Worm (Caenorhabditis elegans) whole organism, L4 larva: Measurements from ENCODE around the gene copz-1.

Experiments used
- ZK546.5 ChIP-seq, 2 experiments: sonication (generic microtip); optimal IDR thresholded peaks; 2 replicates each; lab custom pipeline; 2017; ENCODE audit warnings: missing biosample characterization in 2 of 2, missing genetic modification characterization in 2 of 2
- fos-1 ChIP-seq: fragments of 150-350 bp; optimal IDR thresholded peaks from 2 replicates; lab custom pipeline; 2014; ENCODE audit warnings: missing biosample characterization, missing genetic modification characterization
- lin-15B ChIP-seq: fragments of 150-350 bp; sonication (generic microtip); optimal IDR thresholded peaks from 3 replicates; lab custom pipeline; 2014; ENCODE audit warnings: missing biosample characterization, missing genetic modification characterization
- nhr-237 ChIP-seq: sonication (generic microtip); optimal IDR thresholded peaks from 2 replicates; lab custom pipeline; 2017; ENCODE audit warnings: missing biosample characterization, missing genetic modification characterization
- nhr-76 ChIP-seq: fragments of 150-350 bp; optimal IDR thresholded peaks from 2 replicates; lab custom pipeline; 2014; ENCODE audit warnings: missing biosample characterization, missing genetic modification characterization
- snpc-4 ChIP-seq: fragments of 150-350 bp; optimal IDR thresholded peaks from 2 replicates; lab custom pipeline; 2014; ENCODE audit warnings: missing biosample characterization, missing genetic modification characterization

- no peak for TF ChIP-seq ZK546.5 (tag; optimal IDR thresholded peaks at IDR 0.05; lab: Kevin White, UChicago)
- no peak for TF ChIP-seq fos-1
- TF ChIP-seq nhr-237: no peak
- no peak for TF ChIP-seq nhr-76
- TF ChIP-seq snpc-4 (tag; lab: Kevin White, UChicago): no peak
- TF ChIP-seq lin-15B: no peak
These were observed 29.2 kb upstream of the copz-1 start, which contains the start of gene M106.8 for ce11 chrII:10843527-10843926.
